Worm (Caenorhabditis elegans) whole organism, early embryonic: ENCODE measurements around the gene nduv-3.

ENCODE experiments used
- B0310.2 ChIP-seq: sonication (generic microtip); optimal IDR thresholded peaks from 2 replicates; lab custom pipeline; 2016; ENCODE audit warnings: mild to moderate bottlenecking, missing genetic modification characterization, missing compliant biosample characterization
- F13C5.2 ChIP-seq: sonication (generic microtip); optimal IDR thresholded peaks from 2 replicates; lab custom pipeline; 2017; ENCODE audit warnings: mild to moderate bottlenecking, missing genetic modification characterization, inconsistent platforms, missing compliant biosample characterization
- aly-1 ChIP-seq: sonication (generic microtip); optimal IDR thresholded peaks from 2 replicates; lab custom pipeline; 2016; ENCODE audit warnings: missing genetic modification characterization, missing compliant biosample characterization
- ama-1 ChIP-seq: fragments of 150-350 bp; optimal IDR thresholded peaks from 2 replicates; lab custom pipeline; 2014
- ceh-13 ChIP-seq: fragments of 200-800 bp; sonication (Bioruptor generic); optimal IDR thresholded peaks from 2 replicates; lab custom pipeline; 2018; ENCODE audit warnings: mild to moderate bottlenecking, missing genetic modification characterization, missing compliant biosample characterization
- ceh-36 ChIP-seq: sonication (generic microtip); optimal IDR thresholded peaks from 2 replicates; lab custom pipeline; 2016; ENCODE audit warnings: missing genetic modification characterization, inconsistent platforms, missing compliant biosample characterization
- ets-7 ChIP-seq: sonication (generic microtip); optimal IDR thresholded peaks from 2 replicates; lab custom pipeline; 2016; ENCODE audit warnings: missing genotype, missing genetic modification characterization, missing compliant biosample characterization
- flt-1 ChIP-seq: fragments of 200-800 bp; sonication (Bioruptor generic); IDR thresholded peaks from 2 replicates; pipeline ENCODE4 v1.3.6; 2022; ENCODE audit warnings: missing genetic modification characterization, missing compliant biosample characterization
- hmbx-1 ChIP-seq: sonication (generic microtip); optimal IDR thresholded peaks from 2 replicates; lab custom pipeline; 2016; ENCODE audit warnings: mild to moderate bottlenecking, missing genetic modification characterization, missing compliant biosample characterization
- hmg-4 ChIP-seq: fragments of 200-800 bp; sonication (Bioruptor generic); optimal IDR thresholded peaks from 2 replicates; lab custom pipeline; 2018; ENCODE audit warnings: mild to moderate bottlenecking, missing genetic modification characterization, missing compliant biosample characterization
- hnd-1 ChIP-seq: sonication (generic microtip); optimal IDR thresholded peaks from 2 replicates; lab custom pipeline; 2016; ENCODE audit warnings: missing genetic modification characterization, missing compliant biosample characterization
- pes-1 ChIP-seq: fragments of 200-800 bp; sonication (Bioruptor generic); IDR thresholded peaks from 2 replicates; pipeline ENCODE4 v1.3.6; 2022; ENCODE audit warnings: missing genetic modification reagents, missing genetic modification characterization, missing compliant biosample characterization
- scrt-1 ChIP-seq: fragments of 200-800 bp; sonication (Bioruptor generic); IDR thresholded peaks from 2 replicates; pipeline ENCODE4 v1.3.6; 2022; ENCODE audit warnings: missing genetic modification characterization, missing compliant biosample characterization
- sea-1 ChIP-seq: fragments of 200-800 bp; sonication (Bioruptor generic); conservative IDR thresholded peaks from 2 replicates; pipeline ENCODE4 v1.3.6; 2022; ENCODE audit warnings: missing genetic modification characterization, missing compliant biosample characterization
- tbx-11 ChIP-seq: fragments of 200-800 bp; sonication (Bioruptor generic); IDR thresholded peaks from 2 replicates; pipeline ENCODE4 v1.3.6; 2022; ENCODE audit warnings: missing genetic modification characterization, missing compliant biosample characterization
- tbx-37 ChIP-seq: fragments of 200-800 bp; sonication (Bioruptor generic); conservative IDR thresholded peaks from 2 replicates; pipeline ENCODE4 v1.3.6; 2022; ENCODE audit warnings: missing genetic modification reagents, missing genetic modification characterization, missing compliant biosample characterization
- tra-4 ChIP-seq: sonication (generic microtip); optimal IDR thresholded peaks from 2 replicates; lab custom pipeline; 2017; ENCODE audit warnings: missing genetic modification characterization, missing compliant biosample characterization

The nduv-3 gene

DNA sequence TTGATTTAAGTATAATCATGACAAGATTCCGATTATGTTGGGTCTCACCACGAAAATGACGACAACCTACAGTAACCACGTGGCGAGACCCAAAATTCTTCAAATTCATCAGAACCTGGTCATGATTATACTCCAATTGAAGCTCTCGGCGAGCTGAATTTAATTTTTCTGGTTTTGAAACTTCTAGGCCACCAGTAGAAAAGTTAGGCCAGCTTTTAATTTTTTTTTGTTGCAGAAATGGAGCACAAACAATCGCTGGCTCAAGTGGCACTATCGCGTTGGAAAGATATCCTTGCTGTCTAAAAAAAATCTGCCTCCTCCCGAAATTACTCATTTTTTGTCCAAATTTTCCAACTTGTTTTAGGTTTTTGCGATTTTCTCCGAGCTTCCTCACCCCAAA lies 34.5 kb upstream of the nduv-3 start:
- TF ChIP-seq scrt-1 (GFP tag; lab: Robert Waterston, UW): no peak
- TF ChIP-seq F13C5.2: no peak
- no peak for TF ChIP-seq ama-1
- no peak for TF ChIP-seq hmbx-1 (tag; lab: Kevin White, UChicago)
- TF ChIP-seq hnd-1 (tag; lab: Kevin White, UChicago): no peak
- no peak for TF ChIP-seq ets-7 (tag; lab: Kevin White, UChicago)
- no peak for TF ChIP-seq ceh-36 (tag; lab: Kevin White, UChicago)
- TF ChIP-seq ceh-13: no peak
- TF ChIP-seq tbx-37: no peak
- no peak for TF ChIP-seq B0310.2
- no peak for TF ChIP-seq flt-1 (GFP tag; lab: Robert Waterston, UW)
- TF ChIP-seq sea-1 (GFP tag; lab: Robert Waterston, UW): no peak
- no peak for TF ChIP-seq pes-1 (GFP tag; lab: Robert Waterston, UW)
- TF ChIP-seq tra-4 (tag; lab: Kevin White, UChicago): no peak
- no peak for TF ChIP-seq aly-1 (tag; lab: Kevin White, UChicago)
- TF ChIP-seq hmg-4: no peak
- TF ChIP-seq tbx-11: no peak

DNA sequence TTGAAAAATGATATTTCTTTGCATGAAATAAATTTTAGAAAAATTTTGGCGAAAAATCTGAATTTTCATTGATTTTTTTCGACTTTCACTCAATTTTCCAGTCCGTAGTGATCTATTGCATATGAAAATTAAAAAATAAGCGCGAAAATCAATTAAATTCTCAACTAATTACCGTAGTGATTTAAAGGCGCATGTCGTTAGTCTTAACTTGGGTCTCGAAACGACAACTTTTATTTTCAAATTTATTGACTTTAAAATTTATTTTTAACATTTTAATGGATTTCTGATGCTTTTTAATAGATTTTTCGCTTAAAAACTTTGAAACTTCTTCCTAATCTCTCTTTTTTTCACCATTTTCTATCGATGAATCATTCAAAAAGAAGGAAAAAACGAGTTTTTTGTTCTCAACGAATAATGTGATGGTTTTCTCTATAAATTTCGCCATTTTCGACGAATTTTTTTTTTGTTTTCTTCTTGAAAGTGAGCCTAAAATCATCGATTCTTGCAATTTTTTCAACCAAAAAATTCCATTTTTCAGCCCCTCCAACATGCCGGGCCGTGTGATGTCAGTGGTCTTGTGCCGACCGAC lies 33.5 kb upstream of the nduv-3 start, which contains the start of gene vamp-7:
Gene vamp-7, plus strand, starts transcription at position 539 of the 589 bp plus-strand sequence.
- TF ChIP-seq F13C5.2 (no peak), tbx-11 (no peak), flt-1 (GFP tag; lab: Robert Waterston, UW) (no peak), pes-1 (GFP tag; lab: Robert Waterston, UW) (no peak), sea-1 (GFP tag; lab: Robert Waterston, UW) (no peak), ceh-13 (no peak), scrt-1 (GFP tag; lab: Robert Waterston, UW) (no peak), ets-7 (tag; lab: Kevin White, UChicago) (no peak), ama-1 (no peak), B0310.2 (no peak), hmbx-1 (tag; lab: Kevin White, UChicago) (no peak), tra-4 (tag; lab: Kevin White, UChicago) (no peak), ceh-36 (tag; lab: Kevin White, UChicago) (no peak), hnd-1 (tag; lab: Kevin White, UChicago) (no peak), hmg-4 (no peak)

DNA sequence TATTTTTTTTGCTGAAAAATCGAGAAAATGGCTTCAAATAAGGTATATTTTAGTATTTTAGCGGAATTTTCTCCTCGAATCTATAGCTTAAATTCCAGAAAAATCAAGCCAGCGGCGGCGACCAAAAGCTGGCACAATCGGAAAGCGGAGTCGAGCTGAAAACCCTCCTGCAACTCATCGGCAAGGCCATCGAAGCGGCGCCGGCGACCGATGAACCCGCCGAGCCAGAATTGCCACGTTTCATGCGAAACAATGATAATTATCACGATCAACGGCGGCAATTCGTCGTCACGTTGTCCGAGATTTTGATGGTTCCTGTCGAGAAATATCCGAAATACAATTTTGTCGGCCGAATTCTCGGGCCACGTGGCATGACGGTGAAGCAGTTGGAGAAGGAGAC lies 30.7 kb upstream of the nduv-3 start, which contains the start of gene Y69A2AR.32:
Gene Y69A2AR.32, plus strand, starts transcription at position 28 of the 400 bp plus-strand sequence.
- no peak for TF ChIP-seq B0310.2
- no peak for TF ChIP-seq tra-4 (tag; lab: Kevin White, UChicago)
- TF ChIP-seq scrt-1 (GFP tag; lab: Robert Waterston, UW): no peak
- no peak for TF ChIP-seq flt-1 (GFP tag; lab: Robert Waterston, UW)
- TF ChIP-seq tbx-37: no peak

DNA sequence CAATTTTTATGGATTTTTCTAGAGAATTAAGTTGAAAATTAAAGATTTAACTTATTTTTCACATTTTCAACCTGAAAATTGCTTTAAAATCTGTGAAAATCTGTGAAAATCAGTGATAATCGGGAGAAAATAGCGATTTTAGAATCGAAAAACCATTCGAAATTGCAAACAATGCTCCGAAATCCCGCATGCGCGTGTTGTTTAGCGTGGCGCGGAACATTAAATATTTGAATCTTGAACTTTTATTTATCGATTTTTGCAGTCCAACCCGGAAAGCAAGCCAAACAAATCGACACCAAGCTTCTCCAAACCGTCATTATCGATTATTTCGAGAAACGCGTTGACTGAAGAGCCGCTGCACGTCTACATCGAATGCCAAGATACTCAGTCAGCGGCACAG lies 30.1 kb upstream of the nduv-3 start:
- TF ChIP-seq F13C5.2 (no peak), ceh-13 (no peak), flt-1 (GFP tag; lab: Robert Waterston, UW) (no peak), scrt-1 (GFP tag; lab: Robert Waterston, UW) (no peak), ceh-36 (tag; lab: Kevin White, UChicago) (no peak), pes-1 (GFP tag; lab: Robert Waterston, UW) (no peak), hnd-1 (tag; lab: Kevin White, UChicago) (no peak), tra-4 (tag; lab: Kevin White, UChicago) (no peak)

DNA sequence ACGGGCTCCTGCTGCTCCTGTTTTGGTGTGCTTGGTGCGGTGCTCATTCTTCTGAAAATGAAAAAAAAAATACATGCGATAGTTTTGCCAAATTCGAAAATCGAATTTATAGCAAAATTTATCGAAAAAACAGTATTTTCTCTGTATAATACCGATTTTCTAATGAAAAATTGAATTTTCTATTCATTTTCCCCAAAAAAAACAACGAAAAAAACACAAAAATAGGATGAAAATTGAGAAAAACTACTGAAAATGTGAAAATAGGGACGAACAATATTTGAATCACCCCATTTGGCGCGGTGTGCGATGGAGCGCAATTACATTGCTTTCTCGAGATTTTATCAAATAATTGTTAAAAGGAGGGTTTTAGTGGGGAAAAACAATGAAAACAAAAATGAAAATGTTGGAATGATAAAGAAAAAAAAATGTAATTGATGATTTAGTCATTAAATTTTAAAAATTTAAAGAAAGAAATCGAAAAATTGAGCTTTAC lies 28.1 kb upstream of the nduv-3 start, which contains the start of gene Y69A2AR.28:
Gene Y69A2AR.28, minus strand, starts transcription at position 51 of the 493 bp plus-strand sequence.
- no peak for TF ChIP-seq tbx-37
- TF ChIP-seq hmbx-1 (tag; lab: Kevin White, UChicago): no peak
- no peak for TF ChIP-seq tbx-11
- TF ChIP-seq hmg-4: no peak
- no peak for TF ChIP-seq flt-1 (GFP tag; lab: Robert Waterston, UW)
- TF ChIP-seq B0310.2: no peak
- no peak for TF ChIP-seq sea-1 (GFP tag; lab: Robert Waterston, UW)
- no peak for TF ChIP-seq ama-1
- TF ChIP-seq tra-4 (tag; lab: Kevin White, UChicago): no peak
- no peak for TF ChIP-seq F13C5.2
- no peak for TF ChIP-seq scrt-1 (GFP tag; lab: Robert Waterston, UW)
- no peak for TF ChIP-seq ceh-36 (tag; lab: Kevin White, UChicago)

DNA sequence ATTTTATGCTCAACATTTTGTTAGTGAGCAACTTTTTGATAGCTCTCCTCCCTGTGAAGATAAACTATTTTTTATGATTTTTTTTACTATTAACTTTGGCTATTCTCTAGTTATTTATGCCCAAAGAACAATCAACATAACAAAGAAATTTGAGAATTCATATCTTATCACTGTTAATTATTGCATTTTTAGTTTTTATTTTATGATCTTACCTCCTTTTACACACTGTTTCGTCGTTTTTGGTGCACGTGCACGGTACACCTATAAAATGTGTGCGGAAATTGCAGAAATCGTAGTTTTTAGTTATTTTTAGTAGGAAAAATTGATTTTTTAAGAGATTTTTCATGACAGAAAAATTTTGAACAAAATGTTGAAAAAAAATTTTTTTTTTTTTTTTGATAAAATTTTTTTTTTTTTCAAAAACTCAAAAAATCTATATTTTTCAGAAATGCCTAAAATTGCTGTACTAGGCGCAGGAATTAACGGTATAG lies 27.3 kb upstream of the nduv-3 start, which contains the start of gene daao-1:
Gene daao-1, plus strand, starts transcription at position 441 of the 491 bp plus-strand sequence.
- no peak for TF ChIP-seq ama-1
- no peak for TF ChIP-seq hmg-4
- no peak for TF ChIP-seq F13C5.2
- TF ChIP-seq hmbx-1 (tag; lab: Kevin White, UChicago): no peak
- no peak for TF ChIP-seq hnd-1 (tag; lab: Kevin White, UChicago)
- no peak for TF ChIP-seq tra-4 (tag; lab: Kevin White, UChicago)
- TF ChIP-seq B0310.2: no peak
- no peak for TF ChIP-seq scrt-1 (GFP tag; lab: Robert Waterston, UW)
- TF ChIP-seq sea-1 (GFP tag; lab: Robert Waterston, UW): no peak
- TF ChIP-seq flt-1 (GFP tag; lab: Robert Waterston, UW): no peak
- no peak for TF ChIP-seq ceh-13

DNA sequence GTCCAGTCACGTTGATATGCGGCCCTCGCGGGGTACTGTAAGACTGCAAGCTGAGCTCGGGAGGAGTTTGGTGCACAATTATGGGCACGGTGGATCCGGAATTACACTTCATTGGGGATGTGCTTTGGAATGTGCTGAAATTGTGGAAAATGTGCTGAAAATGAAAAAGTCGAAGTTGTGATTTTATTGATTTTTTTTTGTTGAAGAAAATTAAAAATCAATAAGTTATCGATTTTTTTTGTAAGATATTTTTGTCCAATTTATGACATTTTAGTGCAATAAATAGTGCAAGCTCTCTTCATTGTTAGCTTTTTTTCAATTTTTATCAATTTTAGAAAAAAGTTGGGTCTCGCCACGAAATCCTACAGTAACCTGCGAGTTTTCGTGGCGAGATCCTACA lies 24.3 kb upstream of the nduv-3 start:
- TF ChIP-seq B0310.2 (no peak), hmg-4 (no peak)

DNA sequence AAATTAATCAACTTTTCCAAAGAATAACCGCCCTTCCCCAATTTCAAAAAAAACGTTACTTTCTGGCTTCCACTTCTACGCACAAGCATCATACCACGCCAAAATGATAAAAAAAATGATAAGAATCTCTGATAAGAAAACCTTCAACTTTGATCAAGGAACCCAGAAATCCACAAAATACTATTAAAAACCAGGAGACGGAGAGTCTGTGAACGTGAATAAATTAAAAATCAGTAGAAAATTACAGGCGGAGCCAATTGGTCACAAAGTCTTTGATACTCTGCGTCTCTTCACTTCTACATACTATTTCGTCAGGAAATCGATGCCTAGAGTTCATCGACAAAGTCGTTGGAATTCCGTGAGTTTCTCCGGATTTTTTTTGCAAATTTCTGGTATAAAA lies 22.5 kb upstream of the nduv-3 start, which contains the start of gene smf-3:
Gene smf-3, plus strand, starts transcription at position 259 of the 400 bp plus-strand sequence.
- TF ChIP-seq F13C5.2 (no peak), B0310.2 (no peak), ceh-36 (tag; lab: Kevin White, UChicago) (no peak), tra-4 (tag; lab: Kevin White, UChicago) (no peak), tbx-11 (no peak), hnd-1 (tag; lab: Kevin White, UChicago) (no peak), scrt-1 (GFP tag; lab: Robert Waterston, UW) (no peak), ets-7 (tag; lab: Kevin White, UChicago) (no peak), hmbx-1 (tag; lab: Kevin White, UChicago) (no peak), pes-1 (GFP tag; lab: Robert Waterston, UW) (no peak), flt-1 (GFP tag; lab: Robert Waterston, UW) (no peak), ceh-13 (no peak), hmg-4 (no peak)
